Worm (Caenorhabditis elegans) whole organism, late embryonic: ENCODE results near the gene srr-7.

Source experiments
- C38D4.7 ChIP-seq: fragments of 200-800 bp; sonication (Bioruptor generic); optimal IDR thresholded peaks from 2 replicates; lab custom pipeline; 2018; ENCODE audit warnings: mild to moderate bottlenecking, missing genetic modification characterization, moderate library complexity, missing compliant biosample characterization
- F13H6.1 ChIP-seq: sonication (generic microtip); optimal IDR thresholded peaks from 2 replicates; lab custom pipeline; 2016; ENCODE audit warnings: missing genetic modification characterization, missing compliant biosample characterization
- K02D7.2 ChIP-seq: sonication (generic microtip); optimal IDR thresholded peaks from 2 replicates; lab custom pipeline; 2017; ENCODE audit warnings: mild to moderate bottlenecking, missing genetic modification characterization, missing compliant biosample characterization
- T23F11.4 ChIP-seq: fragments of 200-800 bp; sonication (Bioruptor generic); optimal IDR thresholded peaks from 2 replicates; lab custom pipeline; 2018; ENCODE audit warnings: mild to moderate bottlenecking, missing genetic modification characterization, missing compliant biosample characterization
- Y22D7AL.16 ChIP-seq: sonication (generic microtip); optimal IDR thresholded peaks from 2 replicates; lab custom pipeline; 2016; ENCODE audit warnings: missing genetic modification characterization, missing compliant biosample characterization
- ahr-1 ChIP-seq: sonication (generic microtip); optimal IDR thresholded peaks from 2 replicates; lab custom pipeline; 2016; ENCODE audit warnings: missing genetic modification characterization, missing compliant biosample characterization
- ceh-18 ChIP-seq: sonication (generic microtip); optimal IDR thresholded peaks from 2 replicates; lab custom pipeline; 2016; ENCODE audit warnings: missing genetic modification characterization, missing compliant biosample characterization
- ceh-2 ChIP-seq: sonication (generic microtip); optimal IDR thresholded peaks from 2 replicates; lab custom pipeline; 2016; ENCODE audit warnings: missing genotype, missing genetic modification characterization, missing compliant biosample characterization
- ceh-24 ChIP-seq: sonication (generic microtip); optimal IDR thresholded peaks from 2 replicates; lab custom pipeline; 2016; ENCODE audit warnings: mild to moderate bottlenecking, missing genetic modification characterization, missing compliant biosample characterization
- ceh-30 ChIP-seq: fragments of 150-350 bp; optimal IDR thresholded peaks from 2 replicates; lab custom pipeline; 2014; ENCODE audit warnings: missing biosample characterization, missing genetic modification characterization
- ceh-31 ChIP-seq: sonication (generic microtip); optimal IDR thresholded peaks from 2 replicates; lab custom pipeline; 2016; ENCODE audit warnings: missing genetic modification characterization, missing compliant biosample characterization
- ceh-48 ChIP-seq: sonication (generic microtip); optimal IDR thresholded peaks from 2 replicates; lab custom pipeline; 2016; ENCODE audit warnings: missing genetic modification characterization, inconsistent platforms, missing compliant biosample characterization
- ceh-9 ChIP-seq: sonication (generic microtip); optimal IDR thresholded peaks from 2 replicates; lab custom pipeline; 2016; ENCODE audit warnings: mild to moderate bottlenecking, missing genetic modification characterization, inconsistent platforms, missing compliant biosample characterization
- che-1 ChIP-seq: sonication (generic microtip); optimal IDR thresholded peaks from 2 replicates; lab custom pipeline; 2016; ENCODE audit warnings: mild to moderate bottlenecking, missing genetic modification characterization, missing compliant biosample characterization
- elt-2 ChIP-seq: sonication (generic microtip); optimal IDR thresholded peaks from 2 replicates; lab custom pipeline; 2016; ENCODE audit warnings: missing genetic modification reagents, missing genetic modification characterization, missing compliant biosample characterization
- eyg-1 ChIP-seq: sonication (generic microtip); optimal IDR thresholded peaks from 2 replicates; lab custom pipeline; 2016; ENCODE audit warnings: missing genotype, missing genetic modification characterization, missing compliant biosample characterization
- fkh-6 ChIP-seq: sonication (generic microtip); optimal IDR thresholded peaks from 2 replicates; lab custom pipeline; 2016; ENCODE audit warnings: missing genetic modification characterization, missing compliant biosample characterization
- hlh-13 ChIP-seq: fragments of 200-800 bp; sonication (Bioruptor generic); optimal IDR thresholded peaks from 2 replicates; lab custom pipeline; 2018; ENCODE audit warnings: mild to moderate bottlenecking, missing genetic modification characterization, missing compliant biosample characterization
- hlh-15 ChIP-seq: sonication (generic microtip); optimal IDR thresholded peaks from 2 replicates; lab custom pipeline; 2016; ENCODE audit warnings: missing genetic modification characterization, missing compliant biosample characterization
- hlh-30 ChIP-seq: sonication (generic microtip); optimal IDR thresholded peaks from 2 replicates; lab custom pipeline; 2017; ENCODE audit warnings: antibody characterized with exemption, missing genetic modification characterization, missing compliant biosample characterization; ENCODE audit not compliant: insufficient read depth
- hlh-8 ChIP-seq: sonication (generic microtip); optimal IDR thresholded peaks from 2 replicates; lab custom pipeline; 2016; ENCODE audit warnings: missing genotype, missing genetic modification characterization, missing compliant biosample characterization
- lim-6 ChIP-seq: sonication (generic microtip); optimal IDR thresholded peaks from 2 replicates; lab custom pipeline; 2016; ENCODE audit warnings: missing genetic modification characterization, missing compliant biosample characterization
- lin-11 ChIP-seq: fragments of 200-800 bp; sonication (Bioruptor generic); optimal IDR thresholded peaks from 2 replicates; lab custom pipeline; 2018; ENCODE audit warnings: mild to moderate bottlenecking, missing genetic modification characterization, missing compliant biosample characterization
- mec-3 ChIP-seq: sonication (generic microtip); optimal IDR thresholded peaks from 2 replicates; lab custom pipeline; 2016; ENCODE audit warnings: borderline replicate concordance, missing genetic modification characterization, missing compliant biosample characterization
- nhr-11 ChIP-seq: fragments of 150-350 bp; optimal IDR thresholded peaks from 2 replicates; lab custom pipeline; 2014; ENCODE audit warnings: missing biosample characterization, missing genetic modification characterization
- pag-3 ChIP-seq: sonication (generic microtip); optimal IDR thresholded peaks from 2 replicates; lab custom pipeline; 2016; ENCODE audit warnings: missing compliant biosample characterization, missing genetic modification characterization, borderline replicate concordance
- pax-1 ChIP-seq: fragments of 150-350 bp; optimal IDR thresholded peaks from 2 replicates; lab custom pipeline; 2014; ENCODE audit warnings: missing biosample characterization, missing genetic modification characterization
- pha-4 ChIP-seq: fragments of 150-350 bp; optimal IDR thresholded peaks from 2 replicates; lab custom pipeline; 2018; ENCODE audit warnings: missing biosample characterization, missing genetic modification reagents, missing genetic modification characterization
- pros-1 ChIP-seq: fragments of 150-350 bp; optimal IDR thresholded peaks from 2 replicates; lab custom pipeline; 2014; ENCODE audit warnings: missing biosample characterization, missing genetic modification reagents, missing genetic modification characterization
- ref-2 ChIP-seq: sonication (generic microtip); optimal IDR thresholded peaks from 2 replicates; lab custom pipeline; 2016; ENCODE audit warnings: missing genetic modification characterization, missing compliant biosample characterization
- rnt-1 ChIP-seq: sonication (generic microtip); optimal IDR thresholded peaks from 2 replicates; lab custom pipeline; 2016; ENCODE audit warnings: missing genetic modification characterization, missing compliant biosample characterization
- sdc-2 ChIP-seq: sonication (generic microtip); optimal IDR thresholded peaks from 2 replicates; lab custom pipeline; 2016; ENCODE audit warnings: missing genotype, missing genetic modification characterization, missing compliant biosample characterization
- sox-2 ChIP-seq: fragments of 200-800 bp; sonication (Bioruptor generic); IDR thresholded peaks from 2 replicates; pipeline ENCODE4 v1.3.6; 2022; ENCODE audit warnings: missing genetic modification reagents, missing genetic modification characterization, missing compliant biosample characterization
- syd-9 ChIP-seq: sonication (generic microtip); optimal IDR thresholded peaks from 2 replicates; lab custom pipeline; 2016; ENCODE audit warnings: mild to moderate bottlenecking, missing genetic modification characterization, moderate library complexity, missing compliant biosample characterization
- tbx-2 ChIP-seq: sonication (generic microtip); optimal IDR thresholded peaks from 2 replicates; lab custom pipeline; 2016; ENCODE audit warnings: missing genetic modification characterization, missing compliant biosample characterization
- tbx-7 ChIP-seq: sonication (generic microtip); optimal IDR thresholded peaks from 2 replicates; lab custom pipeline; 2016; ENCODE audit warnings: missing genotype, missing genetic modification characterization, missing compliant biosample characterization
- ttx-3 ChIP-seq: sonication (generic microtip); optimal IDR thresholded peaks from 2 replicates; lab custom pipeline; 2016; ENCODE audit warnings: missing genetic modification reagents, missing genetic modification characterization, missing compliant biosample characterization
- unc-42 ChIP-seq: sonication (generic microtip); optimal IDR thresholded peaks from 2 replicates; lab custom pipeline; 2016; ENCODE audit warnings: missing genotype, missing genetic modification characterization, missing compliant biosample characterization
- unc-55 ChIP-seq: sonication (generic microtip); optimal IDR thresholded peaks from 2 replicates; lab custom pipeline; 2017; ENCODE audit warnings: missing biosample characterization, missing genetic modification reagents, missing genetic modification characterization
- unc-86 ChIP-seq: sonication (generic microtip); optimal IDR thresholded peaks from 2 replicates; lab custom pipeline; 2016; ENCODE audit warnings: missing genetic modification characterization, missing compliant biosample characterization
- zip-5 ChIP-seq: sonication (generic microtip); optimal IDR thresholded peaks from 2 replicates; lab custom pipeline; 2016; ENCODE audit warnings: missing genetic modification characterization, missing compliant biosample characterization
- ztf-16 ChIP-seq: sonication (generic microtip); optimal IDR thresholded peaks from 2 replicates; lab custom pipeline; 2017; ENCODE audit warnings: missing genetic modification characterization, missing compliant biosample characterization

The srr-7 gene

DNA sequence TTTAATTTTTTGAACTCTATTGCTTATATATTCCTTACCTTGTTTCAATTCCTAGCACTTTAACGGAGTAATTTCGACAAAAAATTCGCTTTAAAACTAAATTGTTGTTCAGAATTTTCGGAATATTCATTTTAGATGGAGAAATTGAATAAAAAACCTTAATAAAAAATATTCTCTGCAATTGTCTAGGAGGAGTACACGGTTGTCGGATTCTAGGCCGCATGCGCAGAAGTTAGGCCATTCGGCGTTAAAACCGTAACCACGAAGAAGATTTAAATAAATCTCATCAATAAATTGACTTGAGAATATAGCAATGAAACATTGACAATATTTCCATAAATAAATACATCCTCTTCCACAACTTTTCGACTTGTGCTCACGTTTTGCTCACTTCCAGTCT lies 45.8 kb upstream of the srr-7 start, which contains the start of the genes C01G10.10 and C01G10.9 (continued):
- TF ChIP-seq syd-9 (tag; lab: Kevin White, UChicago): no peak
- peak; percentile 27 for TF ChIP-seq sdc-2 (tag; lab: Kevin White, UChicago)
- TF ChIP-seq eyg-1 (tag; lab: Kevin White, UChicago): peak; percentile 4
- no peak for TF ChIP-seq che-1 (tag; lab: Kevin White, UChicago)
- no peak for TF ChIP-seq lin-11 (tag; lab: Kevin White, UChicago)
- peak; percentile 78 for TF ChIP-seq zip-5
- no peak for TF ChIP-seq lim-6 (tag; lab: Kevin White, UChicago)
- no peak for TF ChIP-seq ahr-1
- TF ChIP-seq ceh-24 (tag; lab: Kevin White, UChicago): no peak
- TF ChIP-seq mec-3 (tag; lab: Kevin White, UChicago): no peak
- TF ChIP-seq hlh-8 (tag; lab: Kevin White, UChicago): peak; percentile 7
- no peak for TF ChIP-seq hlh-13 (GFP tag; lab: Kevin White, UChicago)
- no peak for TF ChIP-seq C38D4.7 (GFP tag; lab: Kevin White, UChicago)
- no peak for TF ChIP-seq ceh-48 (tag; lab: Kevin White, UChicago)
- peak; percentile 89 for TF ChIP-seq ceh-2 (tag; lab: Kevin White, UChicago)
- TF ChIP-seq rnt-1 (tag; lab: Kevin White, UChicago): peak; percentile 43
- TF ChIP-seq fkh-6 (tag; lab: Kevin White, UChicago): peak; percentile 33
- no peak for TF ChIP-seq pag-3
- TF ChIP-seq ceh-31 (tag; lab: Kevin White, UChicago): peak; percentile 90
- TF ChIP-seq ceh-9 (tag; lab: Kevin White, UChicago): no peak
- peak; percentile 27 for TF ChIP-seq unc-42
- no peak for TF ChIP-seq pros-1 (tag; lab: Kevin White, UChicago)
- TF ChIP-seq sox-2 (GFP tag; lab: Robert Waterston, UW): no peak
- TF ChIP-seq unc-86 (tag; lab: Kevin White, UChicago): no peak
- TF ChIP-seq ceh-18: no peak
- peak; percentile 87 for TF ChIP-seq tbx-2 (tag; lab: Kevin White, UChicago)
- TF ChIP-seq K02D7.2 (tag; lab: Kevin White, UChicago): no peak
- no peak for TF ChIP-seq unc-55 (GFP tag; lab: Kevin White, UChicago)
- no peak for TF ChIP-seq hlh-30 (tag; lab: Kevin White, UChicago)
- TF ChIP-seq ttx-3 (tag; lab: Kevin White, UChicago): no peak

DNA sequence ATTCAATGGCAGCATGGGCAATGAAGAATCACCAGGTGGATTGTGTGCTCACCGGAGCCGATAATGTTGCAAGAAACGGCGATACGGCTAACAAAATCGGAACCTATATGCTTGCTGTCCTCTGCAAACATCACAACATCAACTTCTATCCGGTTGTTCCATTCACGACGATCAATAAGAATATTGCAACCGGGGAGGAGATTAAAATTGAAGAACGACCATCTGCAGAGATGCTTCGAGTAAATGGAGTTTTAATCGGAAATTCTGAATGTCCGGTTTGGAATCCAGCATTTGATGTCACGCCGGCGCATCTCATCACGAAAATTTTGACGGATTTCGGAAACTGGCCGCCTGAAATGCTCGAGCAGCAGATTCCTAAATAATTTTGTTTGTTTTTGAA lies 44.4 kb upstream of the srr-7 start:
- TF ChIP-seq pax-1 (tag; lab: Kevin White, UChicago): no peak
- no peak for TF ChIP-seq ref-2 (tag; lab: Kevin White, UChicago)
- no peak for TF ChIP-seq rnt-1 (tag; lab: Kevin White, UChicago)
- TF ChIP-seq ceh-30: no peak
- TF ChIP-seq Y22D7AL.16 (tag; lab: Kevin White, UChicago): no peak
- TF ChIP-seq sox-2 (GFP tag; lab: Robert Waterston, UW): no peak
- TF ChIP-seq ztf-16 (tag; lab: Kevin White, UChicago): no peak
- TF ChIP-seq hlh-15: no peak
- TF ChIP-seq unc-86 (tag; lab: Kevin White, UChicago): no peak
- no peak for TF ChIP-seq nhr-11
- no peak for TF ChIP-seq F13H6.1
- no peak for TF ChIP-seq pha-4 (tag; lab: Kevin White, UChicago)
- no peak for TF ChIP-seq elt-2
- TF ChIP-seq ceh-2 (tag; lab: Kevin White, UChicago): no peak
- TF ChIP-seq tbx-7: no peak
- no peak for TF ChIP-seq che-1 (tag; lab: Kevin White, UChicago)
- no peak for TF ChIP-seq T23F11.4 (GFP tag; lab: Kevin White, UChicago)
- no peak for TF ChIP-seq pag-3
